Worm (Caenorhabditis elegans) whole organism, L4 larva: ENCODE measurements around the gene srx-93.
A peak's percentile ranks its signal among the peaks of the same experiment; 100 is the strongest.

ENCODE experiments used
- F37D6.2 ChIP-seq: sonication (generic microtip); optimal IDR thresholded peaks from 2 replicates; lab custom pipeline; 2016; ENCODE audit warnings: mild to moderate bottlenecking, missing genetic modification characterization, missing compliant biosample characterization
- F44E2.7 ChIP-seq: fragments of 200-800 bp; sonication (Bioruptor generic); IDR thresholded peaks from 2 replicates; pipeline ENCODE4 v2.1.2; 2022; ENCODE audit warnings: missing genetic modification characterization, missing compliant biosample characterization
- R02D3.7 ChIP-seq: fragments of 150-350 bp; sonication (generic microtip); optimal IDR thresholded peaks from 3 replicates; lab custom pipeline; 2014; ENCODE audit warnings: missing biosample characterization, missing genetic modification characterization
- T26A8.4 ChIP-seq: fragments of 200-800 bp; sonication (Bioruptor generic); IDR thresholded peaks from 2 replicates; pipeline ENCODE4 v1.3.6; 2022; ENCODE audit warnings: missing genetic modification characterization, missing compliant biosample characterization
- Y105C5A.15 ChIP-seq: fragments of 200-800 bp; sonication (Bioruptor generic); IDR thresholded peaks from 2 replicates; pipeline ENCODE4 v1.3.6; 2022; ENCODE audit warnings: missing genetic modification characterization, missing compliant biosample characterization
- Y75B8A.6 ChIP-seq: fragments of 200-800 bp; sonication (Bioruptor generic); IDR thresholded peaks from 2 replicates; pipeline ENCODE4 v1.3.6; 2022; ENCODE audit warnings: missing genetic modification reagents, missing genetic modification characterization, missing compliant biosample characterization
- ZK546.5 ChIP-seq, 2 experiments: sonication (generic microtip); optimal IDR thresholded peaks; 2 replicates each; lab custom pipeline; 2017; ENCODE audit warnings: missing biosample characterization in 2 of 2, missing genetic modification characterization in 2 of 2
- aly-2 ChIP-seq: sonication (generic microtip); optimal IDR thresholded peaks from 2 replicates; lab custom pipeline; 2018; ENCODE audit warnings: missing biosample characterization, missing genetic modification characterization
- arid-1 ChIP-seq: fragments of 200-800 bp; sonication (Bioruptor generic); conservative IDR thresholded peaks from 2 replicates; pipeline ENCODE4 v1.3.6; 2022; ENCODE audit warnings: missing genetic modification reagents, missing genetic modification characterization, missing compliant biosample characterization
- attf-4 ChIP-seq: sonication (generic microtip); optimal IDR thresholded peaks from 3 replicates; lab custom pipeline; 2017; ENCODE audit warnings: missing biosample characterization, missing genetic modification characterization
- ceh-20 ChIP-seq: fragments of 200-800 bp; sonication (Bioruptor generic); IDR thresholded peaks from 2 replicates; pipeline ENCODE4 v1.3.6; 2022; ENCODE audit warnings: missing genetic modification reagents, missing genetic modification characterization, missing compliant biosample characterization
- ceh-44 ChIP-seq: fragments of 200-800 bp; sonication (Bioruptor generic); IDR thresholded peaks from 2 replicates; pipeline ENCODE4 v1.3.6; 2022; ENCODE audit warnings: missing genetic modification reagents, missing genetic modification characterization, missing compliant biosample characterization
- ceh-62 ChIP-seq: sonication (generic microtip); optimal IDR thresholded peaks from 2 replicates; lab custom pipeline; 2017; ENCODE audit warnings: missing biosample characterization, missing genetic modification characterization
- ces-1 ChIP-seq: fragments of 150-350 bp; sonication (generic microtip); optimal IDR thresholded peaks from 4 replicates; lab custom pipeline; 2014; ENCODE audit warnings: missing biosample characterization, missing genetic modification reagents, missing genetic modification characterization
- cey-2 ChIP-seq: sonication (generic microtip); optimal IDR thresholded peaks from 3 replicates; lab custom pipeline; 2017; ENCODE audit warnings: missing genetic modification characterization, mild to moderate bottlenecking, missing compliant biosample characterization, antibody characterized with exemption, borderline replicate concordance; ENCODE audit not compliant: insufficient read depth
- ctbp-1 ChIP-seq: fragments of 200-800 bp; sonication (Bioruptor generic); IDR thresholded peaks from 2 replicates; pipeline ENCODE4 v1.3.6; 2022; ENCODE audit warnings: missing genetic modification reagents, missing genetic modification characterization, missing compliant biosample characterization
- daf-12 ChIP-seq: fragments of 150-350 bp; optimal IDR thresholded peaks from 2 replicates; lab custom pipeline; 2014; ENCODE audit warnings: missing biosample characterization, missing genetic modification reagents, missing genetic modification characterization
- daf-8 ChIP-seq: fragments of 200-800 bp; sonication (Bioruptor generic); IDR thresholded peaks from 2 replicates; pipeline ENCODE4 v1.3.6; 2022; ENCODE audit warnings: missing genetic modification characterization, missing compliant biosample characterization
- dmd-6 ChIP-seq: fragments of 200-800 bp; sonication (Bioruptor generic); IDR thresholded peaks from 2 replicates; pipeline ENCODE4 v1.3.6; 2022; ENCODE audit warnings: missing genetic modification reagents, missing genetic modification characterization, missing compliant biosample characterization
- dpl-1 ChIP-seq: fragments of 150-350 bp; optimal IDR thresholded peaks from 2 replicates; lab custom pipeline; 2014; ENCODE audit warnings: missing biosample characterization, missing genetic modification reagents, missing genetic modification characterization
- dve-1 ChIP-seq: sonication (generic microtip); optimal IDR thresholded peaks from 2 replicates; lab custom pipeline; 2017; ENCODE audit warnings: antibody characterized with exemption, mild to moderate bottlenecking, missing genetic modification characterization, missing compliant biosample characterization; ENCODE audit not compliant: insufficient read depth
- egl-27 ChIP-seq: sonication (generic microtip); optimal IDR thresholded peaks from 3 replicates; lab custom pipeline; 2017; ENCODE audit warnings: missing biosample characterization, missing genetic modification reagents, missing genetic modification characterization
- fos-1 ChIP-seq: fragments of 150-350 bp; optimal IDR thresholded peaks from 2 replicates; lab custom pipeline; 2014; ENCODE audit warnings: missing biosample characterization, missing genetic modification characterization
- hlh-30 ChIP-seq: sonication (generic microtip); optimal IDR thresholded peaks from 2 replicates; lab custom pipeline; 2017; ENCODE audit warnings: antibody characterized with exemption, mild to moderate bottlenecking, missing genetic modification characterization, missing compliant biosample characterization; ENCODE audit not compliant: insufficient read depth
- hmg-1.1 ChIP-seq: fragments of 200-800 bp; sonication (Bioruptor generic); IDR thresholded peaks from 2 replicates; pipeline ENCODE4 v1.3.6; 2022; ENCODE audit warnings: missing genetic modification reagents, missing genetic modification characterization, missing compliant biosample characterization
- lim-7 ChIP-seq: fragments of 200-800 bp; sonication (Bioruptor generic); IDR thresholded peaks from 2 replicates; pipeline ENCODE4 v1.3.6; 2022; ENCODE audit warnings: missing genetic modification characterization, missing compliant biosample characterization
- lin-1 ChIP-seq: fragments of 200-800 bp; sonication (Bioruptor generic); IDR thresholded peaks from 2 replicates; pipeline ENCODE4 v1.3.6; 2022; ENCODE audit warnings: missing genetic modification reagents, missing genetic modification characterization, missing compliant biosample characterization
- lin-13 ChIP-seq: fragments of 150-350 bp; optimal IDR thresholded peaks from 2 replicates; lab custom pipeline; 2014; ENCODE audit warnings: missing biosample characterization, missing genetic modification reagents, missing genetic modification characterization
- lin-15B ChIP-seq: fragments of 150-350 bp; sonication (generic microtip); optimal IDR thresholded peaks from 3 replicates; lab custom pipeline; 2014; ENCODE audit warnings: missing biosample characterization, missing genetic modification characterization
- lin-29 ChIP-seq: fragments of 200-800 bp; sonication (Bioruptor generic); IDR thresholded peaks from 2 replicates; pipeline ENCODE4 v1.3.6; 2022; ENCODE audit warnings: missing genetic modification reagents, missing genetic modification characterization, missing compliant biosample characterization
- lsy-2 ChIP-seq, 2 experiments: fragments of 150-350 bp in 1 of 2; sonication (generic microtip) in 1 of 2; optimal IDR thresholded peaks; 2 replicates each; lab custom pipeline; 2014 to 2017; ENCODE audit warnings: missing biosample characterization in 2 of 2, missing genetic modification characterization in 2 of 2
- mdl-1 ChIP-seq, 2 experiments: fragments of 150-350 bp in 1 of 2; sonication (generic microtip) in 1 of 2; optimal IDR thresholded peaks; 2 replicates each; lab custom pipeline; 2014 to 2017; ENCODE audit warnings: missing biosample characterization in 2 of 2, missing genetic modification characterization in 2 of 2
- nhr-10 ChIP-seq: fragments of 150-350 bp; optimal IDR thresholded peaks from 2 replicates; lab custom pipeline; 2014; ENCODE audit warnings: missing biosample characterization, missing genetic modification characterization
- nhr-11 ChIP-seq: fragments of 150-350 bp; optimal IDR thresholded peaks from 2 replicates; lab custom pipeline; 2014; ENCODE audit warnings: missing biosample characterization, missing genetic modification characterization
- nhr-237 ChIP-seq: sonication (generic microtip); optimal IDR thresholded peaks from 2 replicates; lab custom pipeline; 2017; ENCODE audit warnings: missing biosample characterization, missing genetic modification characterization
- nhr-25 ChIP-seq: sonication (generic microtip); optimal IDR thresholded peaks from 2 replicates; lab custom pipeline; 2017; ENCODE audit warnings: missing genetic modification characterization, mild to moderate bottlenecking, missing compliant biosample characterization, antibody characterized with exemption, moderate library complexity, borderline replicate concordance; ENCODE audit not compliant: insufficient read depth
- nhr-42 ChIP-seq: fragments of 200-800 bp; sonication (Bioruptor generic); IDR thresholded peaks from 2 replicates; pipeline ENCODE4 v1.3.6; 2022; ENCODE audit warnings: missing genetic modification characterization, missing compliant biosample characterization
- nhr-48 ChIP-seq: sonication (generic microtip); optimal IDR thresholded peaks from 2 replicates; lab custom pipeline; 2016; ENCODE audit warnings: mild to moderate bottlenecking, missing genetic modification characterization, missing compliant biosample characterization
- nhr-6 ChIP-seq: fragments of 150-350 bp; optimal IDR thresholded peaks from 2 replicates; lab custom pipeline; 2014; ENCODE audit warnings: missing biosample characterization, missing genetic modification characterization
- pqm-1 ChIP-seq: sonication (generic microtip); optimal IDR thresholded peaks from 2 replicates; lab custom pipeline; 2017; ENCODE audit warnings: missing biosample characterization, missing genetic modification characterization
- rbr-2 ChIP-seq: sonication (generic microtip); optimal IDR thresholded peaks from 2 replicates; lab custom pipeline; 2016; ENCODE audit warnings: missing genotype, missing genetic modification characterization, missing compliant biosample characterization
- snpc-4 ChIP-seq: fragments of 150-350 bp; optimal IDR thresholded peaks from 2 replicates; lab custom pipeline; 2014; ENCODE audit warnings: missing biosample characterization, missing genetic modification characterization
- spr-1 ChIP-seq: sonication (generic microtip); optimal IDR thresholded peaks from 2 replicates; lab custom pipeline; 2016; ENCODE audit warnings: mild to moderate bottlenecking, missing genetic modification characterization, missing compliant biosample characterization
- tag-97 ChIP-seq: fragments of 200-800 bp; sonication (Bioruptor generic); IDR thresholded peaks from 2 replicates; pipeline ENCODE4 v1.3.6; 2022; ENCODE audit warnings: missing genetic modification characterization, missing compliant biosample characterization
- unc-130 ChIP-seq: sonication (generic microtip); optimal IDR thresholded peaks from 2 replicates; lab custom pipeline; 2016; ENCODE audit warnings: missing genetic modification reagents, missing genetic modification characterization, missing compliant biosample characterization
- unc-62 ChIP-seq, 3 experiments: fragments of 150-350 bp in 1 of 3; sonication (generic microtip); optimal IDR thresholded peaks in 2 of 3; peaks in 1 of 3; 1 replicate in 1 of 3; 2 replicates in 2 of 3; lab custom pipeline; 2014 to 2017; ENCODE audit warnings: missing biosample characterization in 3 of 3, missing genetic modification characterization in 3 of 3, missing genetic modification reagents in 3 of 3, missing genotype in 1 of 3
- vab-7 ChIP-seq: fragments of 200-800 bp; sonication (Bioruptor generic); IDR thresholded peaks from 2 replicates; pipeline ENCODE4 v1.3.6; 2022; ENCODE audit warnings: missing genetic modification reagents, missing genetic modification characterization, missing compliant biosample characterization
- zag-1 ChIP-seq: fragments of 150-350 bp; optimal IDR thresholded peaks from 2 replicates; lab custom pipeline; 2014; ENCODE audit warnings: missing biosample characterization, missing genetic modification characterization
- zfp-2 ChIP-seq: sonication (generic microtip); optimal IDR thresholded peaks from 2 replicates; lab custom pipeline; 2016; ENCODE audit warnings: mild to moderate bottlenecking, missing genetic modification characterization, missing compliant biosample characterization
- zfp-3 ChIP-seq: fragments of 200-800 bp; sonication (Bioruptor generic); conservative IDR thresholded peaks from 2 replicates; pipeline ENCODE4 v1.3.6; 2022; ENCODE audit warnings: missing genetic modification reagents, missing genetic modification characterization, missing compliant biosample characterization
- zip-11 ChIP-seq: fragments of 200-800 bp; sonication (Bioruptor generic); IDR thresholded peaks from 2 replicates; pipeline ENCODE4 v1.3.6; 2022; ENCODE audit warnings: missing genetic modification characterization, missing compliant biosample characterization
- zip-2 ChIP-seq: fragments of 150-350 bp; optimal IDR thresholded peaks from 2 replicates; lab custom pipeline; 2014; ENCODE audit warnings: missing biosample characterization, missing genetic modification characterization

Gene srx-93

DNA sequence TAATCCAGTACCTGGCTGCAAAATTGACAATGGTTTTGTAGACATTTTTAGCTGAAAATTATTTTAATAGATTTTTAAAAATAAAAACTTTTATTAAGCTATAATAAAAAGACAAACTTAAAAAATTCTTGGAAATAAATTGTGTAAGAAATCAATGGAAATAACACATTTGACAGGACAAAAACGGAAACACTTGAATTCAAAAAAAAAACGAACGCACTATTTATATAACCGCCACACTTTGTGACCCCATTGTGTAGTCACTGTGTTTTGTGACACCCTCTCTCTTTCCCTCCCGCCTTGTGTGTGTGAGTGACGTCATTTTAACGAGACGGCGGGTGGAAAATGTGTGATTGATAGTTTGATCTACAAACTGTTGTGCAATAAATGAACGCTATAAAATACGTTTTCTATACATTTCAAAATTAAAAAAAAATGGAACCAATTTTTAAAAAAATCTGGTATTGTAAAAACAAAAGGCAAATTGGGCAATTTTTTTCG lies 23.7 kb upstream of the srx-93 start, which contains the start of gene F59B1.8 (continued):
- TF ChIP-seq ceh-44 (no peak), vab-7 (no peak), daf-12 (no peak), R02D3.7 (tag; lab: Kevin White, UChicago) (no peak), nhr-25 (tag; lab: Kevin White, UChicago) (no peak), nhr-11 (tag; lab: Kevin White, UChicago) (no peak), nhr-42 (GFP tag; lab: Robert Waterston, UW) (0 out of 2 replicates have a peak, but pooled peaks have one; percentile 44), ces-1 (GFP tag; lab: Kevin White, UChicago) (no peak), mdl-1 (tag; optimal IDR thresholded peaks at IDR 0.05; lab: Kevin White, UChicago) (peak; percentile 29 to 87), hmg-1.1 (GFP tag; lab: Robert Waterston, UW) (no peak), lin-1 (GFP tag; lab: Robert Waterston, UW) (peak; percentile 55; the same call in 1 of the 2 replicates), lim-7 (no peak), Y105C5A.15 (GFP tag; lab: Robert Waterston, UW) (no peak), dve-1 (peak; percentile 97), T26A8.4 (GFP tag; lab: Robert Waterston, UW) (no peak), zip-2 (peak; percentile 76), nhr-48 (tag; lab: Kevin White, UChicago) (peak; percentile 93), nhr-237 (tag; lab: Kevin White, UChicago) (no peak), F44E2.7 (GFP tag; lab: Robert Waterston, UW) (no peak), snpc-4 (tag; lab: Kevin White, UChicago) (no peak), daf-8 (GFP tag; lab: Robert Waterston, UW) (no peak), ceh-20 (GFP tag; lab: Robert Waterston, UW) (no peak), cey-2 (tag; lab: Kevin White, UChicago) (peak; percentile 31), arid-1 (GFP tag; lab: Robert Waterston, UW) (no peak), zag-1 (tag; lab: Kevin White, UChicago) (no peak), attf-4 (tag; lab: Kevin White, UChicago) (no peak), zfp-2 (no peak), fos-1 (tag; lab: Kevin White, UChicago) (no peak), lin-13 (GFP tag; lab: Kevin White, UChicago) (peak; percentile 59), dpl-1 (peak; percentile 38), spr-1 (tag; lab: Kevin White, UChicago) (no peak), zfp-3 (no peak), unc-62 (GFP tag; optimal IDR thresholded peaks at IDR 0.05 in 1 of 2; lab: Kevin White, UChicago) (no peak), unc-62 (tag; optimal IDR thresholded peaks at IDR 0.05; lab: Kevin White, UChicago) (no peak), nhr-10 (tag; lab: Kevin White, UChicago) (no peak), pqm-1 (peak; percentile 76), unc-130 (GFP tag; lab: Kevin White, UChicago) (no peak), aly-2 (tag; lab: Kevin White, UChicago) (no peak), rbr-2 (no peak), egl-27 (no peak), nhr-6 (tag; lab: Kevin White, UChicago) (peak; percentile 36), lin-15B (tag; lab: Kevin White, UChicago) (no peak), hlh-30 (peak; percentile 77), tag-97 (GFP tag; lab: Robert Waterston, UW) (no peak), ctbp-1 (GFP tag; lab: Robert Waterston, UW) (no peak), lin-29 (no peak), zip-11 (GFP tag; lab: Robert Waterston, UW) (no peak), lsy-2 (tag; optimal IDR thresholded peaks at IDR 0.05; lab: Kevin White, UChicago) (peak; percentile 8 to 64), Y75B8A.6 (GFP tag; lab: Robert Waterston, UW) (no peak), dmd-6 (peak; percentile 99), F37D6.2 (tag; lab: Kevin White, UChicago) (no peak), ZK546.5 (tag; optimal IDR thresholded peaks at IDR 0.05; lab: Kevin White, UChicago) (no peak), ceh-62 (tag; lab: Kevin White, UChicago) (no peak)
